Worm (Caenorhabditis elegans) whole organism, L3 larva: ENCODE measurements around the gene F18A11.2.

Experiments
- ZK546.5 ChIP-seq: sonication (generic microtip); optimal IDR thresholded peaks from 2 replicates; lab custom pipeline; 2017; ENCODE audit warnings: missing biosample characterization, missing genetic modification characterization
- aly-2 ChIP-seq: fragments of 150-350 bp; optimal IDR thresholded peaks from 2 replicates; lab custom pipeline; 2014; ENCODE audit warnings: missing biosample characterization, missing genetic modification characterization
- elt-2 ChIP-seq: sonication (generic microtip); optimal IDR thresholded peaks from 2 replicates; lab custom pipeline; 2016; ENCODE audit warnings: missing genetic modification reagents, mild to moderate bottlenecking, missing genetic modification characterization, missing compliant biosample characterization
- jun-1 ChIP-seq: fragments of 150-350 bp; optimal IDR thresholded peaks from 2 replicates; lab custom pipeline; 2014; ENCODE audit warnings: missing biosample characterization, missing genetic modification reagents, missing genetic modification characterization
- lin-39 ChIP-seq: fragments of 150-350 bp; optimal IDR thresholded peaks from 2 replicates; lab custom pipeline; 2018; ENCODE audit warnings: missing biosample characterization, missing genetic modification reagents, missing genetic modification characterization
- nfya-1 ChIP-seq: sonication (generic microtip); optimal IDR thresholded peaks from 2 replicates; lab custom pipeline; 2017; ENCODE audit warnings: missing genetic modification characterization, mild to moderate bottlenecking, missing compliant biosample characterization, antibody characterized with exemption, moderate library complexity; ENCODE audit not compliant: insufficient read depth
- nhr-11 ChIP-seq: fragments of 150-350 bp; optimal IDR thresholded peaks from 2 replicates; lab custom pipeline; 2014; ENCODE audit warnings: missing biosample characterization, missing genetic modification characterization
- nhr-67 ChIP-seq: fragments of 150-350 bp; optimal IDR thresholded peaks from 2 replicates; lab custom pipeline; 2014; ENCODE audit warnings: missing biosample characterization, missing genetic modification characterization
- nhr-76 ChIP-seq: fragments of 150-350 bp; sonication (generic microtip); optimal IDR thresholded peaks from 5 replicates; lab custom pipeline; 2014; ENCODE audit warnings: missing biosample characterization, missing genetic modification characterization
- snpc-4 ChIP-seq: fragments of 150-350 bp; optimal IDR thresholded peaks from 2 replicates; lab custom pipeline; 2014; ENCODE audit warnings: missing biosample characterization, missing genetic modification characterization
- unc-39 ChIP-seq: sonication (generic microtip); optimal IDR thresholded peaks from 4 replicates; lab custom pipeline; 2017; ENCODE audit warnings: missing biosample characterization, missing genetic modification characterization
- unc-62 ChIP-seq: fragments of 150-350 bp; sonication (generic microtip); optimal IDR thresholded peaks from 4 replicates; lab custom pipeline; 2014; ENCODE audit warnings: missing biosample characterization, missing genetic modification reagents, missing genetic modification characterization
- ztf-11 ChIP-seq: fragments of 150-350 bp; optimal IDR thresholded peaks from 2 replicates; lab custom pipeline; 2014; ENCODE audit warnings: missing biosample characterization, missing genetic modification characterization

ce11 chrII:13013966-13014365 is 17.5 kb upstream of the F18A11.2 start, which contains the start of gene F18A11.5:
- no peak for TF ChIP-seq aly-2 (tag; lab: Kevin White, UChicago)
- no peak for TF ChIP-seq ztf-11 (tag; lab: Kevin White, UChicago)
- TF ChIP-seq nhr-76 (tag; lab: Kevin White, UChicago): no peak
- TF ChIP-seq snpc-4: no peak
- peak; percentile 12 for TF ChIP-seq nfya-1 (tag; lab: Kevin White, UChicago)
- TF ChIP-seq ZK546.5 (tag; lab: Kevin White, UChicago): no peak
- TF ChIP-seq jun-1 (tag; lab: Kevin White, UChicago): no peak
- TF ChIP-seq unc-39: no peak
- TF ChIP-seq unc-62: no peak
- TF ChIP-seq nhr-67: no peak
- TF ChIP-seq nhr-11: no peak
- TF ChIP-seq lin-39 (tag; lab: Kevin White, UChicago): peak; percentile 5
- TF ChIP-seq elt-2 (tag; lab: Kevin White, UChicago): no peak
